Fruit fly (Drosophila melanogaster) whole organism, prepupa: ENCODE results near the gene Ypel.
A peak's percentile ranks its signal among the peaks of the same experiment; 100 is the strongest.

Experiments
- Blimp-1 ChIP-seq: fragments of 200-800 bp; sonication (Bioruptor generic); optimal IDR thresholded peaks from 3 replicates; lab custom pipeline; 2017; ENCODE audit warnings: missing biosample characterization, missing genetic modification characterization, mild to moderate bottlenecking, moderate library complexity, missing genetic modification reagents
- CG11294 ChIP-seq: fragments of 200-800 bp; sonication (Bioruptor generic); IDR thresholded peaks from 2 replicates; pipeline ENCODE4 v1.3.6; 2022; ENCODE audit warnings: missing biosample characterization, missing genetic modification characterization
- CG15336 ChIP-seq: fragments of 200-800 bp; sonication (Bioruptor generic); IDR thresholded peaks from 2 replicates; pipeline ENCODE4 v1.3.6; 2022; ENCODE audit warnings: missing biosample characterization, missing genetic modification characterization
- CG1621 ChIP-seq: fragments of 200-800 bp; sonication (Bioruptor generic); optimal IDR thresholded peaks from 3 replicates; lab custom pipeline; 2018; ENCODE audit warnings: missing biosample characterization, mild to moderate bottlenecking, missing genetic modification characterization
- CG16779 ChIP-seq: fragments of 200-800 bp; sonication (Bioruptor generic); optimal IDR thresholded peaks from 3 replicates; lab custom pipeline; 2017; ENCODE audit warnings: missing biosample characterization, mild to moderate bottlenecking, missing genetic modification characterization
- CG3032 ChIP-seq: fragments of 200-800 bp; optimal IDR thresholded peaks from 2 replicates; lab custom pipeline; 2019; ENCODE audit warnings: missing biosample characterization, mild to moderate bottlenecking, missing genetic modification characterization, moderate library complexity
- CG32006 ChIP-seq: fragments of 200-800 bp; sonication (Bioruptor generic); optimal IDR thresholded peaks from 3 replicates; lab custom pipeline; 2017; ENCODE audit warnings: missing biosample characterization, mild to moderate bottlenecking, missing genetic modification characterization
- CG3919 ChIP-seq: fragments of 200-800 bp; sonication (Bioruptor generic); optimal IDR thresholded peaks from 3 replicates; lab custom pipeline; 2016; ENCODE audit warnings: missing biosample characterization, missing genetic modification characterization
- CG6163 ChIP-seq: fragments of 200-800 bp; sonication (Bioruptor generic); IDR thresholded peaks from 3 replicates; pipeline ENCODE4 v1.3.6; 2022; ENCODE audit warnings: missing biosample characterization, missing genetic modification characterization
- CG6276 ChIP-seq: fragments of 200-800 bp; sonication (Bioruptor generic); optimal IDR thresholded peaks from 2 replicates; lab custom pipeline; 2017; ENCODE audit warnings: missing biosample characterization, mild to moderate bottlenecking, missing genetic modification characterization
- CG6854 ChIP-seq: fragments of 200-800 bp; sonication (Bioruptor generic); optimal IDR thresholded peaks from 2 replicates; lab custom pipeline; 2017; ENCODE audit warnings: missing biosample characterization, mild to moderate bottlenecking, missing genetic modification characterization
- CG8119 ChIP-seq: fragments of 200-800 bp; sonication (Bioruptor generic); IDR thresholded peaks from 3 replicates; pipeline ENCODE4 v1.3.6; 2022; ENCODE audit warnings: missing biosample characterization, missing genetic modification characterization
- CG8632 ChIP-seq: fragments of 200-800 bp; sonication (Bioruptor generic); optimal IDR thresholded peaks from 3 replicates; lab custom pipeline; 2016; ENCODE audit warnings: missing biosample characterization, missing genetic modification characterization
- Eip78C ChIP-seq: fragments of 200-800 bp; sonication (Bioruptor generic); peaks from one replicate; lab custom pipeline; 2016; ENCODE audit warnings: missing biosample characterization, missing genetic modification characterization
- Eip93F ChIP-seq: fragments of 200-800 bp; sonication (Bioruptor generic); optimal IDR thresholded peaks from 2 replicates; lab custom pipeline; 2016; ENCODE audit warnings: missing biosample characterization, mild to moderate bottlenecking, missing genetic modification characterization
- Ets21C ChIP-seq: fragments of 200-800 bp; sonication (Bioruptor generic); optimal IDR thresholded peaks from 3 replicates; lab custom pipeline; 2016; ENCODE audit warnings: missing biosample characterization, missing genetic modification characterization
- Ets96B ChIP-seq: fragments of 200-800 bp; optimal IDR thresholded peaks from 2 replicates; lab custom pipeline; 2019; ENCODE audit warnings: missing biosample characterization, mild to moderate bottlenecking, missing genetic modification characterization, moderate library complexity
- Hr38 ChIP-seq: sonication (Bioruptor generic); optimal IDR thresholded peaks from 2 replicates; lab custom pipeline; 2016; ENCODE audit warnings: missing biosample characterization, missing genetic modification characterization
- Hr4 ChIP-seq: fragments of 200-800 bp; sonication (Bioruptor generic); optimal IDR thresholded peaks from 3 replicates; lab custom pipeline; 2016; ENCODE audit warnings: missing biosample characterization, missing genetic modification characterization
- Lpt ChIP-seq: fragments of 200-800 bp; sonication (Bioruptor generic); optimal IDR thresholded peaks from 3 replicates; lab custom pipeline; 2016; ENCODE audit warnings: missing biosample characterization, missing genetic modification characterization
- Met ChIP-seq: fragments of 200-800 bp; sonication (Bioruptor generic); optimal IDR thresholded peaks from 3 replicates; lab custom pipeline; 2016; ENCODE audit warnings: missing biosample characterization, missing genetic modification characterization
- OdsH ChIP-seq: fragments of 200-800 bp; sonication (Bioruptor generic); optimal IDR thresholded peaks from 3 replicates; lab custom pipeline; 2016; ENCODE audit warnings: missing biosample characterization, missing genetic modification characterization
- Sox102F ChIP-seq: fragments of 200-800 bp; sonication (Bioruptor generic); optimal IDR thresholded peaks from 2 replicates; lab custom pipeline; 2016; ENCODE audit warnings: missing biosample characterization, mild to moderate bottlenecking, missing genetic modification characterization
- Sox15 ChIP-seq: fragments of 200-800 bp; sonication (Bioruptor generic); optimal IDR thresholded peaks from 3 replicates; lab custom pipeline; 2016; ENCODE audit warnings: missing biosample characterization, missing genetic modification characterization
- achi ChIP-seq: fragments of 200-800 bp; sonication (Bioruptor generic); optimal IDR thresholded peaks from 3 replicates; lab custom pipeline; 2016; ENCODE audit warnings: missing biosample characterization, missing genetic modification characterization
- dsx ChIP-seq: fragments of 200-800 bp; optimal IDR thresholded peaks from 3 replicates; lab custom pipeline; 2019; ENCODE audit warnings: missing biosample characterization, mild to moderate bottlenecking, missing genetic modification characterization, moderate library complexity; ENCODE audit not compliant: poor library complexity, severe bottlenecking
- eg ChIP-seq: fragments of 200-800 bp; sonication (Bioruptor generic); IDR thresholded peaks from 3 replicates; pipeline ENCODE4 v1.3.6; 2022; ENCODE audit warnings: missing biosample characterization, missing genetic modification characterization
- fd59A ChIP-seq: fragments of 200-800 bp; sonication (Bioruptor generic); optimal IDR thresholded peaks from 2 replicates; lab custom pipeline; 2017; ENCODE audit warnings: missing biosample characterization, mild to moderate bottlenecking, missing genetic modification characterization, missing genetic modification reagents
- lz ChIP-seq: fragments of 200-800 bp; sonication (Bioruptor generic); optimal IDR thresholded peaks from 3 replicates; lab custom pipeline; 2016; ENCODE audit warnings: missing biosample characterization, missing genetic modification characterization
- net ChIP-seq: fragments of 200-800 bp; sonication (Bioruptor generic); optimal IDR thresholded peaks from 3 replicates; lab custom pipeline; 2016; ENCODE audit warnings: missing biosample characterization, missing genetic modification characterization
- pdm3 ChIP-seq: fragments of 200-800 bp; sonication (Bioruptor generic); optimal IDR thresholded peaks from 3 replicates; lab custom pipeline; 2016; ENCODE audit warnings: missing biosample characterization, missing genetic modification characterization
- spab ChIP-seq: fragments of 200-800 bp; sonication (Bioruptor generic); optimal IDR thresholded peaks from 2 replicates; lab custom pipeline; 2017; ENCODE audit warnings: missing biosample characterization, mild to moderate bottlenecking, missing genetic modification characterization, missing genetic modification reagents
- ss ChIP-seq, 2 experiments: fragments of 200-800 bp; sonication (Bioruptor generic); optimal IDR thresholded peaks; 2 replicates in 1 of 2; 3 replicates in 1 of 2; lab custom pipeline; 2017 to 2018; ENCODE audit warnings: mild to moderate bottlenecking in 2 of 2, missing biosample characterization in 2 of 2, missing genetic modification characterization in 2 of 2, moderate library complexity in 1 of 2
- svp ChIP-seq: fragments of 200-800 bp; sonication (Bioruptor generic); peaks from one replicate; lab custom pipeline; 2016; ENCODE audit warnings: missing biosample characterization, missing genetic modification characterization
- vri ChIP-seq: fragments of 200-800 bp; sonication (Bioruptor generic); optimal IDR thresholded peaks from 3 replicates; lab custom pipeline; 2016; ENCODE audit warnings: missing biosample characterization, mild to moderate bottlenecking, missing genetic modification characterization

The Ypel gene

DNA sequence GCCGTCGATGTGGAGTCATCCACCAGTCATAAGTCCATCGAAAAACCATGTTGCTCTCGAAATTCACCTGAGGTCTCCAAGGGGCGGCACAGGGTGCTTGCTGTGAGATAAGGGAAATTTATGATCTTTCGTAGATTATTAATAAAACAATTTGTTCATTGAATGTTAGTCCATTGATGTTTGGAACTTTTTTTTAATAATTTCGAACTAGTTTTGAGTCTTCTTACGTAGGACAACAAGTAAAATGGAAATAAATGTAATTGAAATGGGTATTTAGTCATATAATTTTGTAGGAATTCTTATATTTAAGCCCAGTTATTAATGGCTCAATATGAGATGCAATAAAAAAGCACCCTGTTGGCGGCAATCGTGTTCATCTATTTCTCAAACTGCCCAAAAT is 20.3 kb upstream of the Ypel start:
- peak; percentile 3 for TF ChIP-seq net
- TF ChIP-seq lz (GFP tag; lab: Kevin White, UChicago), result no peak
- TF ChIP-seq Hr38, result no peak
- peak; percentile 11; the same call in 1 of the 3 replicates for TF ChIP-seq eg (GFP tag; lab: Robert Waterston, UW)
- TF ChIP-seq Ets96B (tag; lab: Kevin White, UChicago), result no peak
- no peak for TF ChIP-seq vri (GFP tag; lab: Kevin White, UChicago)
- no peak for TF ChIP-seq CG6163 (GFP tag; lab: Robert Waterston, UW)
- no peak for TF ChIP-seq OdsH (GFP tag; lab: Kevin White, UChicago)
- peak; percentile 14 for TF ChIP-seq CG32006 (GFP tag; lab: Kevin White, UChicago)
- no peak for TF ChIP-seq CG11294
- peak; percentile 58 for TF ChIP-seq svp (GFP tag; lab: Kevin White, UChicago)
- TF ChIP-seq CG15336 (GFP tag; lab: Robert Waterston, UW), result peak; percentile 70
- no peak for TF ChIP-seq pdm3 (GFP tag; lab: Kevin White, UChicago)
- TF ChIP-seq CG8632 (GFP tag; lab: Kevin White, UChicago), result peak; percentile 2
- peak; percentile 75 for TF ChIP-seq CG8119 (GFP tag; lab: Robert Waterston, UW)
- TF ChIP-seq Lpt (GFP tag; lab: Kevin White, UChicago), result peak; percentile 17
- TF ChIP-seq Eip78C (GFP tag; lab: Kevin White, UChicago), result peak; percentile 51
- no peak for TF ChIP-seq spab

- peak; percentile 66 for TF ChIP-seq Eip78C (GFP tag; lab: Kevin White, UChicago)
- no peak for TF ChIP-seq CG1621 (tag; lab: Kevin White, UChicago)
These were observed 7.8 kb upstream of the Ypel start, which contains the start of gene CG34408 for dm6 chrX:10219955-10220354. Gene CG34408 (plus strand): TSS chrX:10220110.

DNA sequence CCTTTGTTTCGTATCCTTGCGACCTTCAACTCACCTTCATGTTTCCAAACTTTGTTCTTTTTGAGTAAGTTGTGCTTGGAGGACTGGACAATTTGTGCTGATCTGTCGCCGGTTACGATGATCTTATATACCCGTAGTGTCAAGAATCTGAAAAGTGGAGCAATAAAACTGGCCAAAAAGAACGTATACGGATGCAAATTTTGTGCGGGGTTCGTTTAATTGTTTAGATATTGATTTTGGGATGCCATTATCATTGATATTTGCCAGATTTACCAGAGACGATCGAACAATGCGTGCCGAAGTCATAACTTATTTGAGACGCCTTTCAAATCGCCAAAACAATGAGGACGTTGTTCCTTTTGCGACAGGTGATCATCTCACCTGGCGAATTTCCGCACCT is 6.9 kb upstream of the Ypel start, which contains the start of gene CG15308:
TSS of gene CG15308 (minus strand) at position 101 of the 400 bp plus-strand sequence.
- TF ChIP-seq CG3032 (tag; lab: Kevin White, UChicago) (no peak), lz (GFP tag; lab: Kevin White, UChicago) (no peak), spab (no peak), CG1621 (tag; lab: Kevin White, UChicago) (no peak), CG6854 (GFP tag; lab: Kevin White, UChicago) (no peak), CG6276 (GFP tag; lab: Kevin White, UChicago) (no peak), CG8119 (GFP tag; lab: Robert Waterston, UW) (no peak), fd59A (GFP tag; lab: Kevin White, UChicago) (no peak), dsx (GFP tag; lab: Kevin White, UChicago) (no peak), net (no peak), Hr4 (GFP tag; lab: Kevin White, UChicago) (no peak), CG16779 (tag; lab: Kevin White, UChicago) (no peak), pdm3 (GFP tag; lab: Kevin White, UChicago) (no peak), Eip78C (GFP tag; lab: Kevin White, UChicago) (no peak)

dm6 chrX:10216634-10217239 is 4.6 kb upstream of the Ypel start, which contains the start of gene CG2962:
Gene CG2962 (minus strand): TSS chrX:10216642.
- TF ChIP-seq Blimp-1 (GFP tag; lab: Kevin White, UChicago), result peak; percentile 13
- no peak for TF ChIP-seq CG3919 (GFP tag; lab: Kevin White, UChicago)

- TF ChIP-seq Eip93F (GFP tag; lab: Kevin White, UChicago) (no peak), CG3032 (tag; lab: Kevin White, UChicago) (no peak), Sox15 (no peak), achi (no peak), ss (GFP tag; optimal IDR thresholded peaks at IDR 0.05; lab: Kevin White, UChicago) (no peak), CG6276 (GFP tag; lab: Kevin White, UChicago) (no peak), vri (GFP tag; lab: Kevin White, UChicago) (peak; percentile 52), Ets96B (tag; lab: Kevin White, UChicago) (no peak), Met (GFP tag; lab: Kevin White, UChicago) (no peak), CG8119 (GFP tag; lab: Robert Waterston, UW) (no peak), Lpt (GFP tag; lab: Kevin White, UChicago) (no peak), pdm3 (GFP tag; lab: Kevin White, UChicago) (no peak), Hr4 (GFP tag; lab: Kevin White, UChicago) (no peak), Blimp-1 (GFP tag; lab: Kevin White, UChicago) (no peak), Ets21C (GFP tag; lab: Kevin White, UChicago) (no peak), CG11294 (no peak), Eip78C (GFP tag; lab: Kevin White, UChicago) (peak; percentile 34), Sox102F (GFP tag; lab: Kevin White, UChicago) (no peak)
- TF ChIP-seq, all 60 proteins: peak for 2
These were observed 634 bp upstream of the Ypel start, which contains the start of gene ATPsyndelta for dm6 chrX:10212687-10213329. Gene ATPsyndelta (plus strand): TSS chrX:10212970.
